Fruit fly (Drosophila melanogaster) S2 (cell line): ENCODE results near the gene Tdrd3.

Experiments used
- CG8478 ChIP-seq: fragments of >200 bp; optimal IDR thresholded peaks from 2 replicates; lab custom pipeline; 2018
- CTCF ChIP-seq, 2 experiments: fragments of >200 bp; optimal IDR thresholded peaks; 2 replicates each; lab custom pipeline; 2018

DNA sequence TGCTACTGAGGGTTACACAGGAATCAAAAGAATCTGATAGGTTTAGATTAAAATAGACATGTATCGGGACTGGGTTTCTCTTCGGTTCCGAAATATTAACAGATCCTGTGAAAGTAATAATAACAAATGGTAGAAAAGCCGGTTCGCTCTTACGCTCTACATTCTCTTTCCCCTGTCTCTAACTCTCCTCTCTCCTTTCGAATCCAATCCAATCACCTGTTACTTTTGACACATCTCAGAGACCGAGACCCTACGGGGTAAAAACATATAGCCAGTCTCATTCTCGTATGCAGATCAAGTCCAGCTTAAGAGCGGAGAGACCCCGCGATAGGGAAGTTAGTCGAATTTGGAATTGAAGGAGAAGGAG lies 27.9 kb upstream of the Tdrd3 start:
- TF ChIP-seq CG8478 (lab: Kevin White, UChicago): no peak
- no peak for TF ChIP-seq CTCF (optimal IDR thresholded peaks at IDR 0.05; lab: Kevin White, UChicago)
